Worm (Caenorhabditis elegans) whole organism, L3 larva: Measurements from ENCODE around the gene swan-2.

Experiments
- R02D3.7 ChIP-seq: fragments of 150-350 bp; optimal IDR thresholded peaks from 2 replicates; lab custom pipeline; 2014; ENCODE audit warnings: missing biosample characterization, missing genetic modification characterization
- ZK546.5 ChIP-seq: sonication (generic microtip); optimal IDR thresholded peaks from 2 replicates; lab custom pipeline; 2017; ENCODE audit warnings: missing biosample characterization, missing genetic modification characterization
- ama-1 ChIP-seq: fragments of 150-350 bp; optimal IDR thresholded peaks from 2 replicates; lab custom pipeline; 2018
- ceh-82 ChIP-seq: fragments of 150-350 bp; optimal IDR thresholded peaks from 2 replicates; lab custom pipeline; 2014; ENCODE audit warnings: missing biosample characterization, missing genetic modification characterization
- ceh-9 ChIP-seq: sonication (generic microtip); optimal IDR thresholded peaks from 2 replicates; lab custom pipeline; 2018; ENCODE audit warnings: missing biosample characterization, missing genetic modification characterization
- daf-12 ChIP-seq: fragments of 150-350 bp; optimal IDR thresholded peaks from 2 replicates; lab custom pipeline; 2014; ENCODE audit warnings: missing biosample characterization, missing genetic modification reagents, missing genetic modification characterization
- egl-5 ChIP-seq: fragments of 150-350 bp; optimal IDR thresholded peaks from 2 replicates; lab custom pipeline; 2017; ENCODE audit warnings: missing biosample characterization, missing genetic modification reagents, missing genetic modification characterization, inconsistent platforms
- elt-1 ChIP-seq: fragments of 150-350 bp; optimal IDR thresholded peaks from 2 replicates; lab custom pipeline; 2014; ENCODE audit warnings: missing biosample characterization, missing genetic modification characterization
- elt-2 ChIP-seq: sonication (generic microtip); optimal IDR thresholded peaks from 2 replicates; lab custom pipeline; 2016; ENCODE audit warnings: missing genetic modification reagents, mild to moderate bottlenecking, missing genetic modification characterization, missing compliant biosample characterization
- elt-3 ChIP-seq, 3 experiments: fragments of 150-350 bp in 1 of 3; sonication (generic microtip) in 2 of 3; optimal IDR thresholded peaks; 2 replicates in 2 of 3; 4 replicates in 1 of 3; lab custom pipeline; 2014 to 2017; ENCODE audit warnings: missing biosample characterization in 3 of 3, missing genetic modification characterization in 3 of 3
- eor-1 ChIP-seq, 2 experiments: fragments of 150-350 bp; optimal IDR thresholded peaks; 2 replicates each; lab custom pipeline; 2014 to 2018; ENCODE audit warnings: missing biosample characterization in 2 of 2, missing genetic modification characterization in 2 of 2
- fkh-10 ChIP-seq: sonication (generic microtip); optimal IDR thresholded peaks from 2 replicates; lab custom pipeline; 2017; ENCODE audit warnings: missing biosample characterization, missing genetic modification reagents, missing genetic modification characterization
- fkh-2 ChIP-seq: fragments of 150-350 bp; optimal IDR thresholded peaks from 2 replicates; lab custom pipeline; 2014; ENCODE audit warnings: missing biosample characterization, missing genetic modification reagents, missing genetic modification characterization
- fos-1 ChIP-seq: fragments of 150-350 bp; optimal IDR thresholded peaks from 2 replicates; lab custom pipeline; 2014; ENCODE audit warnings: missing biosample characterization, missing genetic modification characterization
- hmg-11 ChIP-seq: sonication (generic microtip); optimal IDR thresholded peaks from 2 replicates; lab custom pipeline; 2016; ENCODE audit warnings: missing genetic modification characterization, missing compliant biosample characterization
- jun-1 ChIP-seq: fragments of 150-350 bp; optimal IDR thresholded peaks from 2 replicates; lab custom pipeline; 2014; ENCODE audit warnings: missing biosample characterization, missing genetic modification reagents, missing genetic modification characterization
- lin-15B ChIP-seq: fragments of 150-350 bp; optimal IDR thresholded peaks from 2 replicates; lab custom pipeline; 2014; ENCODE audit warnings: missing biosample characterization, missing genetic modification characterization
- mml-1 ChIP-seq: fragments of 150-350 bp; sonication (generic microtip); optimal IDR thresholded peaks from 3 replicates; lab custom pipeline; 2014; ENCODE audit warnings: missing biosample characterization, missing genetic modification characterization
- nfya-1 ChIP-seq: sonication (generic microtip); optimal IDR thresholded peaks from 2 replicates; lab custom pipeline; 2017; ENCODE audit warnings: missing genetic modification characterization, mild to moderate bottlenecking, missing compliant biosample characterization, antibody characterized with exemption, moderate library complexity; ENCODE audit not compliant: insufficient read depth
- nhr-11 ChIP-seq: fragments of 150-350 bp; optimal IDR thresholded peaks from 2 replicates; lab custom pipeline; 2014; ENCODE audit warnings: missing biosample characterization, missing genetic modification characterization
- nhr-23 ChIP-seq: fragments of 150-350 bp; optimal IDR thresholded peaks from 2 replicates; lab custom pipeline; 2014; ENCODE audit warnings: missing biosample characterization, missing genetic modification reagents, missing genetic modification characterization
- nhr-237 ChIP-seq: fragments of 150-350 bp; optimal IDR thresholded peaks from 2 replicates; lab custom pipeline; 2014; ENCODE audit warnings: missing biosample characterization, missing genetic modification characterization
- nhr-25 ChIP-seq: sonication (generic microtip); optimal IDR thresholded peaks from 2 replicates; lab custom pipeline; 2017; ENCODE audit warnings: missing biosample characterization, missing genetic modification characterization
- nhr-28 ChIP-seq: fragments of 150-350 bp; optimal IDR thresholded peaks from 2 replicates; lab custom pipeline; 2014; ENCODE audit warnings: missing biosample characterization, missing genetic modification characterization
- nhr-43 ChIP-seq: sonication (generic microtip); optimal IDR thresholded peaks from 2 replicates; lab custom pipeline; 2016; ENCODE audit warnings: mild to moderate bottlenecking, missing genetic modification characterization, missing compliant biosample characterization; ENCODE audit not compliant: poor library complexity, severe bottlenecking
- nhr-67 ChIP-seq: fragments of 150-350 bp; optimal IDR thresholded peaks from 2 replicates; lab custom pipeline; 2014; ENCODE audit warnings: missing biosample characterization, missing genetic modification characterization
- nhr-76 ChIP-seq: fragments of 150-350 bp; sonication (generic microtip); optimal IDR thresholded peaks from 5 replicates; lab custom pipeline; 2014; ENCODE audit warnings: missing biosample characterization, missing genetic modification characterization
- nhr-77 ChIP-seq: fragments of 150-350 bp; optimal IDR thresholded peaks from 2 replicates; lab custom pipeline; 2014; ENCODE audit warnings: missing biosample characterization, missing genetic modification characterization
- pqm-1 ChIP-seq: fragments of 150-350 bp; optimal IDR thresholded peaks from 2 replicates; lab custom pipeline; 2017; ENCODE audit warnings: missing biosample characterization, missing genetic modification characterization, inconsistent platforms
- sea-2 ChIP-seq: fragments of 150-350 bp; sonication (generic microtip); optimal IDR thresholded peaks from 4 replicates; lab custom pipeline; 2014; ENCODE audit warnings: missing biosample characterization, missing genetic modification reagents, missing genetic modification characterization
- skn-1 ChIP-seq: fragments of 150-350 bp; optimal IDR thresholded peaks from 2 replicates; lab custom pipeline; 2014; ENCODE audit warnings: missing biosample characterization, missing genetic modification characterization
- zag-1 ChIP-seq: fragments of 150-350 bp; optimal IDR thresholded peaks from 2 replicates; lab custom pipeline; 2014; ENCODE audit warnings: missing biosample characterization, missing genetic modification characterization
- ztf-4 ChIP-seq: fragments of 150-350 bp; optimal IDR thresholded peaks from 2 replicates; lab custom pipeline; 2014; ENCODE audit warnings: missing biosample characterization, missing genetic modification characterization

swan-2 gene

DNA sequence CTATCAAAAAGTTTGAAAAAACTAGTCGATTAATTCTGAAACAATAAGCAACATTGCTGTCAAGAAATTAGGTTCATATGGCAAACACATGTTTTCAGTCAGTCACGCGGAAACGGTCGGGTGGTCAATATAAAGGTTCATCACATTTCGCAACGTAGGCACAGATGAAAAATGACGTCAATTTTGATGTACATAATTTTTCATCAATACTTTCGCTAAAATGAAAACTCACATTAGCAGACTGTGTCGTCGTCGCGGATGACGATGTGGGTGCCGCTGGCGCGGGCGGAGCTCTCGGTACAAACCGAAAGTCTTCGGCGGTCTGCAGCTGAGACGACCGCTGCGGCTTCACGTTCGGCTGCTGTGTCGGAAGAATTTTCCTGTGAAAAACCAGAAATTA is at the start of gene swan-2:
Gene swan-2 (minus strand): TSS at position 380 of the 400 bp plus-strand sequence.
- TF ChIP-seq ztf-4 (tag; lab: Kevin White, UChicago): no peak
- TF ChIP-seq ama-1 (lab: Kevin White, UChicago): peak; percentile 5
- TF ChIP-seq elt-2 (tag; lab: Kevin White, UChicago): peak; percentile 5
- TF ChIP-seq nfya-1: no peak
- TF ChIP-seq, all 47 proteins: peak for 2

DNA sequence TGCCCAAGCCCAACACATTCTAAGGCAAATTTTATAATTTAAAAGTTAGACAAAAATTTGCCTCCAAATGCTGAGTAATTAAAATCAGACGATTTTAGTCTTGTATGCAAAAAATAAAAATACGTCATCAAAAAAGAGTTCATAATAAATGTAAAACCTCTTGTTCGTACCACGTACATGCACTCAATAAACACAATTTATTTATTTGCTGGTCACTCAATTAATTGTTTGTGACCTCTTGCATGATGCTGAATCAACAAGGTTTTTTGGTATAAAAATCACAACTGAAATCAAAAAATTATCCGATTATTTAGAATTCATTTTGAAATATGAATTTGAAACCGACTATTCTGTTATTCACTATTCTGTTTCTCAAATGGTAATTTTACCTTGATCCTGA is 46.1 kb upstream of the swan-2 start, which contains the start of gene hpx-2:
Gene hpx-2 (plus strand): TSS at position 301 of the 400 bp plus-strand sequence.
- no peak for TF ChIP-seq nhr-28 (tag; lab: Kevin White, UChicago)
- TF ChIP-seq jun-1 (tag; lab: Kevin White, UChicago): no peak
- no peak for TF ChIP-seq eor-1 (tag; optimal IDR thresholded peaks at IDR 0.05; lab: Kevin White, UChicago)
- no peak for TF ChIP-seq zag-1
- no peak for TF ChIP-seq mml-1 (tag; lab: Kevin White, UChicago)
- no peak for TF ChIP-seq fkh-2
- no peak for TF ChIP-seq daf-12 (tag; lab: Kevin White, UChicago)
- no peak for TF ChIP-seq fkh-10 (GFP tag; lab: Kevin White, UChicago)
- TF ChIP-seq fos-1 (tag; lab: Kevin White, UChicago): no peak
- no peak for TF ChIP-seq ceh-82 (tag; lab: Kevin White, UChicago)
- TF ChIP-seq hmg-11 (tag; lab: Kevin White, UChicago): no peak
- no peak for TF ChIP-seq nhr-237 (tag; lab: Kevin White, UChicago)

DNA sequence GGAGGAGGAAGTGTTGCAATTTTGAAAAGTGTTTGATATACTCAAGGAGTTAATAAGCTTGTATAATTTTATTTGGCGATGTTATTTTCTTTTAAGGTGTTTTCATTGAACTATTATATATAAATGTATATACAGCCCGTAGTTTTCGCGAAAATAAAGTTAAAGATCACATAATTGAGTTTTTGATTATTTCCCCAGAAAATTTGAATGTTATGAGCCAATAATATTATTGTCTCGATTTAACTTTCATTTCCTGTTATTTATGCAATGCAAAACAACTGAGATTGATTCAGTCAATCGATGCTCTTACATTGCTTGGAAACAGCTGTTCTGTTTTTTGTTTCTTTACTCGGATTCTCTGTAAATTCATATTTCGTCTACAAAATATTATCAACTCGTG is 44.3 kb upstream of the swan-2 start, which contains the start of gene srx-133:
Gene srx-133 (plus strand): TSS at position 301 of the 400 bp plus-strand sequence.
- no peak for TF ChIP-seq elt-3 (tag; optimal IDR thresholded peaks at IDR 0.05; lab: Kevin White, UChicago)
- no peak for TF ChIP-seq nhr-23 (tag; lab: Kevin White, UChicago)
- no peak for TF ChIP-seq nhr-11
- TF ChIP-seq lin-15B: no peak
- TF ChIP-seq ceh-82 (tag; lab: Kevin White, UChicago): no peak
- no peak for TF ChIP-seq ztf-4 (tag; lab: Kevin White, UChicago)
- no peak for TF ChIP-seq sea-2
- no peak for TF ChIP-seq nhr-43 (tag; lab: Kevin White, UChicago)
- TF ChIP-seq nhr-25 (tag; lab: Kevin White, UChicago): no peak
- no peak for TF ChIP-seq skn-1 (tag; lab: Kevin White, UChicago)
- no peak for TF ChIP-seq egl-5 (tag; lab: Kevin White, UChicago)
- TF ChIP-seq nhr-67 (tag; lab: Kevin White, UChicago): no peak
- TF ChIP-seq R02D3.7 (tag; lab: Kevin White, UChicago): no peak
- TF ChIP-seq, all 47 proteins: peak for 0

DNA sequence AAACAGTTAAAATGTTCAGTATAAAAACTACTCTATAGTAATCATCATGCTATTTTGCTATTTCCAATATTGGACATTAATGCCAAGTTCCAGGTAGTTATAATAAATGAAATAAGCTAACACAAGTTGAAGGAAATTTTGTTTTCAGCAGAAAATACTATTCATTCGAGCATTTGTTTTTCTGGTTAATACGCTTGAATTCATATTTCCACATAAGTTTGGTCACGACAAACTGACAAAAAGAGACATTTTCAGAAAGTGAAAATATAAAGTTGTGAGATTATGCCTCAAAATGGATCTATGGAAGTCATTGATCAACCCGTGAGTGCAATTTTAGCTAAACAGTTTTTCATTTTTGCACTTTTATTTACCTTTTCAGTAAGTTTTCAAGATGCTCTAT is 41.1 kb upstream of the swan-2 start, which contains the start of gene srx-131:
Gene srx-131 (plus strand): TSS at position 301 of the 400 bp plus-strand sequence.
- TF ChIP-seq mml-1 (tag; lab: Kevin White, UChicago) (no peak), ceh-9 (no peak), nhr-76 (tag; lab: Kevin White, UChicago) (no peak), ZK546.5 (tag; lab: Kevin White, UChicago) (no peak), nhr-28 (tag; lab: Kevin White, UChicago) (no peak), ama-1 (lab: Kevin White, UChicago) (no peak), elt-3 (tag; optimal IDR thresholded peaks at IDR 0.05; lab: Kevin White, UChicago) (no peak), hmg-11 (tag; lab: Kevin White, UChicago) (no peak), nhr-77 (tag; lab: Kevin White, UChicago) (no peak), pqm-1 (no peak), nhr-237 (tag; lab: Kevin White, UChicago) (no peak), elt-1 (tag; lab: Kevin White, UChicago) (no peak), skn-1 (tag; lab: Kevin White, UChicago) (no peak)
- TF ChIP-seq, all 47 proteins: peak for 0

DNA sequence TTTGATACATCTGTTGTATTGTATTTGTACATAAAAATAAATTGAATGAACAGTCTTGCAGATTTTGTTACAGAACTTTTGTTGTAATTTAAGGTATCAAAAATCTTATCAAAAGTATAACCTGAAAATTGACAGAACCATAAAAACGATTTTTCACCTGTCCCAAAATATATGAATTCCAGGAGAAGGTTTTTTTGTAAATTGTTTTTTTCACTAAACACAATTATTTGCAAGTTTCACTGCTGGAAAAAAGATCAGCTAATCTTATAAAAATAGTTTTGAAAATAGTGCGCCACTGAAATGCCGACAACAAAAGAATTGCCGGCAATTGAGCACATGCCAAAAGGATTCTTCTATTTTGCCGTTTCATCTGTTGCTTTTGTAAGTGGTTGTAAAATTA is 39.1 kb upstream of the swan-2 start, which contains the start of gene srx-130:
Gene srx-130 (plus strand): TSS at position 301 of the 400 bp plus-strand sequence.
- TF ChIP-seq zag-1: no peak
- no peak for TF ChIP-seq eor-1 (tag; optimal IDR thresholded peaks at IDR 0.05; lab: Kevin White, UChicago)
- no peak for TF ChIP-seq nhr-76 (tag; lab: Kevin White, UChicago)
- no peak for TF ChIP-seq R02D3.7 (tag; lab: Kevin White, UChicago)
- no peak for TF ChIP-seq ama-1 (lab: Kevin White, UChicago)
- TF ChIP-seq ceh-82 (tag; lab: Kevin White, UChicago): no peak
